Worm (Caenorhabditis elegans) whole organism, young adult: ENCODE results near the gene Y69H2.17.

Experiments used
- D2030.7 ChIP-seq: fragments of 200-800 bp; sonication (Bioruptor generic); IDR thresholded peaks from 2 replicates; pipeline ENCODE4 v1.3.6; 2022; ENCODE audit warnings: missing genetic modification reagents, missing genetic modification characterization, missing compliant biosample characterization
- F57A8.1 ChIP-seq: fragments of 200-800 bp; sonication (Bioruptor generic); optimal IDR thresholded peaks from 2 replicates; lab custom pipeline; 2018; ENCODE audit warnings: mild to moderate bottlenecking, missing genetic modification characterization, moderate library complexity, missing compliant biosample characterization
- Y79H2A.3 ChIP-seq: fragments of 200-800 bp; sonication (Bioruptor generic); conservative IDR thresholded peaks from 2 replicates; pipeline ENCODE4 v1.3.6; 2022; ENCODE audit warnings: missing genetic modification reagents, missing genetic modification characterization, missing compliant biosample characterization
- ceh-100 ChIP-seq: fragments of 200-800 bp; sonication (Bioruptor generic); IDR thresholded peaks from 2 replicates; pipeline ENCODE4 v1.3.6; 2022; ENCODE audit warnings: missing genetic modification reagents, missing genetic modification characterization, missing compliant biosample characterization
- him-1 ChIP-seq: sonication (generic microtip); optimal IDR thresholded peaks from 2 replicates; lab custom pipeline; 2016; ENCODE audit warnings: missing genotype, missing genetic modification reagents, missing genetic modification characterization, missing compliant biosample characterization
- rcor-1 ChIP-seq: fragments of 200-800 bp; sonication (Bioruptor generic); IDR thresholded peaks from 2 replicates; pipeline ENCODE4 v1.3.6; 2022; ENCODE audit warnings: missing genetic modification reagents, missing genetic modification characterization, missing compliant biosample characterization
- somi-1 ChIP-seq: fragments of 200-800 bp; sonication (Bioruptor generic); optimal IDR thresholded peaks from 2 replicates; lab custom pipeline; 2018; ENCODE audit warnings: mild to moderate bottlenecking, missing genetic modification characterization, missing compliant biosample characterization

DNA sequence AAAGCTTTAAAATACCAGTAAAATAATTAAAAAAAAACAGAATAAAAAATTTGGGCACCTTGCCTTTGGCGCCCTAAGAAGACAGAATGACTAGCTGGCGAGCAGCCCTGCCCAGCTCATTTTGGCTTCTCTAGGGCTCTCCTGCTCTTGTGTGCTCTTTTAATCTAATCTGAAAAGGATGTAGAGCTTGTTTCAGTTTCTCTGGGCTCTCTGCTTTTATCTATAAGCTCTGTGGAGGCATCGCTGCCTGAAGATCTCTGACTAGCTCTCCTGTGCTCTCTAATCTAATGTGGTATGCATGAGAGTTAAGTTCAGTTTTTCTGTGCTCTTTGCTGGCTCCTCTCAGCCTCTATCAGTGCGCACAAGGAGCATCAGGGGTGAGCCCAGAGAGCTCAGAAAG lies 41.1 kb downstream of the Y69H2.17 start:
- TF ChIP-seq F57A8.1 (GFP tag; lab: Kevin White, UChicago) (no peak), rcor-1 (GFP tag; lab: Robert Waterston, UW) (no peak), D2030.7 (GFP tag; lab: Robert Waterston, UW) (no peak), him-1 (tag; lab: Kevin White, UChicago) (no peak), ceh-100 (GFP tag; lab: Robert Waterston, UW) (no peak), Y79H2A.3 (no peak), somi-1 (GFP tag; lab: Kevin White, UChicago) (no peak)
